Fruit fly (Drosophila melanogaster) whole organism, embryonic: ENCODE results near the gene CG31041.

Experiments
- ATbp ChIP-seq: fragments of 200-800 bp; sonication (Bioruptor generic); optimal IDR thresholded peaks from 2 replicates; lab custom pipeline; 2017; ENCODE audit warnings: missing biosample characterization, mild to moderate bottlenecking, missing genetic modification characterization, missing genetic modification reagents
- Ada2b ChIP-seq: fragments of 200-800 bp; sonication (Bioruptor generic); IDR thresholded peaks from 2 replicates; pipeline ENCODE4 v1.3.6; 2022; ENCODE audit warnings: missing biosample characterization, missing genetic modification characterization
- B-H2 ChIP-seq: fragments of 200-800 bp; sonication (Bioruptor generic); optimal IDR thresholded peaks from 2 replicates; lab custom pipeline; 2018; ENCODE audit warnings: missing biosample characterization, mild to moderate bottlenecking, missing genetic modification characterization
- CG10543 ChIP-seq: fragments of 200-800 bp; sonication (Bioruptor generic); optimal IDR thresholded peaks from 3 replicates; lab custom pipeline; 2017; ENCODE audit warnings: missing biosample characterization, mild to moderate bottlenecking, missing genetic modification characterization, moderate library complexity
- CG11696 ChIP-seq: fragments of 200-800 bp; sonication (Bioruptor generic); IDR thresholded peaks from 2 replicates; pipeline ENCODE4 v1.3.6; 2022; ENCODE audit warnings: missing biosample characterization, missing genetic modification characterization
- CG12299 ChIP-seq: fragments of 200-800 bp; sonication (Bioruptor generic); optimal IDR thresholded peaks from 2 replicates; lab custom pipeline; 2018; ENCODE audit warnings: missing biosample characterization, mild to moderate bottlenecking, missing genetic modification characterization
- CG13424 ChIP-seq: fragments of 200-800 bp; sonication (Bioruptor generic); optimal IDR thresholded peaks from 2 replicates; lab custom pipeline; 2019; ENCODE audit warnings: missing biosample characterization, mild to moderate bottlenecking, missing genetic modification characterization, moderate library complexity
- CG1529 ChIP-seq: fragments of 200-800 bp; sonication (Bioruptor generic); optimal IDR thresholded peaks from 3 replicates; lab custom pipeline; 2018; ENCODE audit warnings: missing biosample characterization, missing genetic modification characterization
- CG15601 ChIP-seq: fragments of 200-800 bp; sonication (Bioruptor generic); optimal IDR thresholded peaks from 3 replicates; lab custom pipeline; 2019; ENCODE audit warnings: missing biosample characterization, mild to moderate bottlenecking, missing genetic modification characterization, moderate library complexity
- CG1603 ChIP-seq: fragments of 200-800 bp; sonication (Bioruptor generic); optimal IDR thresholded peaks from 2 replicates; lab custom pipeline; 2019; ENCODE audit warnings: missing biosample characterization, mild to moderate bottlenecking, missing genetic modification characterization, moderate library complexity
- CG2712 ChIP-seq: fragments of 200-800 bp; optimal IDR thresholded peaks from 3 replicates; lab custom pipeline; 2019; ENCODE audit warnings: missing biosample characterization, mild to moderate bottlenecking, missing genetic modification characterization, moderate library complexity
- CG2875 ChIP-seq: fragments of 200-800 bp; sonication (Bioruptor generic); optimal IDR thresholded peaks from 2 replicates; lab custom pipeline; 2017; ENCODE audit warnings: missing biosample characterization, mild to moderate bottlenecking, missing genetic modification characterization, missing genetic modification reagents
- CG31441 ChIP-seq: fragments of 200-800 bp; sonication (Bioruptor generic); IDR thresholded peaks from 2 replicates; pipeline ENCODE4 v1.3.6; 2022; ENCODE audit warnings: missing biosample characterization, missing genetic modification characterization
- CG34422 ChIP-seq: fragments of 200-800 bp; sonication (Bioruptor generic); IDR thresholded peaks from 3 replicates; pipeline ENCODE4 v1.3.6; 2022; ENCODE audit warnings: missing biosample characterization, missing genetic modification characterization
- CG6254 ChIP-seq: fragments of 200-800 bp; sonication (Bioruptor generic); optimal IDR thresholded peaks from 3 replicates; lab custom pipeline; 2017; ENCODE audit warnings: mild to moderate bottlenecking, missing biosample characterization, missing genetic modification reagents, missing genetic modification characterization
- CG6813 ChIP-seq: fragments of 200-800 bp; sonication (Bioruptor generic); optimal IDR thresholded peaks from 2 replicates; lab custom pipeline; 2017; ENCODE audit warnings: missing biosample characterization, missing genetic modification characterization, mild to moderate bottlenecking, moderate library complexity, missing genetic modification reagents
- CG7839 ChIP-seq: fragments of 200-800 bp; sonication (Bioruptor generic); optimal IDR thresholded peaks from 3 replicates; lab custom pipeline; 2018; ENCODE audit warnings: missing biosample characterization, mild to moderate bottlenecking, missing genetic modification characterization, moderate library complexity
- CG8924 ChIP-seq: fragments of 200-800 bp; optimal IDR thresholded peaks from 3 replicates; lab custom pipeline; 2019; ENCODE audit warnings: missing biosample characterization, mild to moderate bottlenecking, missing genetic modification characterization, moderate library complexity
- CG9727 ChIP-seq: fragments of 200-800 bp; sonication (Bioruptor generic); optimal IDR thresholded peaks from 3 replicates; lab custom pipeline; 2017; ENCODE audit warnings: missing biosample characterization, mild to moderate bottlenecking, missing genetic modification characterization
- Chrac-16 ChIP-seq: fragments of 200-800 bp; sonication (Bioruptor generic); optimal IDR thresholded peaks from 3 replicates; lab custom pipeline; 2016; ENCODE audit warnings: missing biosample characterization, missing genetic modification characterization
- D ChIP-seq, 2 experiments: fragments of 200-800 bp in 1 of 2; fragments of >200 bp in 1 of 2; sonication (Bioruptor generic) in 1 of 2; optimal IDR thresholded peaks; 2 replicates in 1 of 2; 3 replicates in 1 of 2; lab custom pipeline; 2017; ENCODE audit warnings: mild to moderate bottlenecking in 1 of 2, missing biosample characterization in 1 of 2, missing genetic modification characterization in 1 of 2, missing genetic modification reagents in 1 of 2
- Deaf1 ChIP-seq: fragments of 200-800 bp; optimal IDR thresholded peaks from 3 replicates; lab custom pipeline; 2019; ENCODE audit warnings: missing biosample characterization, mild to moderate bottlenecking, missing genetic modification characterization, moderate library complexity
- Dfd ChIP-seq, 2 experiments: fragments of >200 bp; optimal IDR thresholded peaks; 2 replicates each; lab custom pipeline; 2017; ENCODE audit warnings: missing biosample characterization in 2 of 2, missing genetic modification characterization in 2 of 2
- Fer2 ChIP-seq: fragments of 200-800 bp; sonication (Bioruptor generic); optimal IDR thresholded peaks from 2 replicates; lab custom pipeline; 2018; ENCODE audit warnings: missing biosample characterization, mild to moderate bottlenecking, missing genetic modification characterization, moderate library complexity
- Hey ChIP-seq: fragments of 200-800 bp; sonication (Bioruptor generic); optimal IDR thresholded peaks from 3 replicates; lab custom pipeline; 2018; ENCODE audit warnings: missing biosample characterization, mild to moderate bottlenecking, missing genetic modification characterization
- Hr78 ChIP-seq, 2 experiments: fragments of 200-800 bp in 1 of 2; fragments of >200 bp in 1 of 2; sonication (Bioruptor generic) in 1 of 2; optimal IDR thresholded peaks; 2 replicates each; lab custom pipeline; 2017 to 2019; ENCODE audit warnings: missing biosample characterization in 2 of 2, missing genetic modification characterization in 2 of 2, mild to moderate bottlenecking in 1 of 2, moderate library complexity in 1 of 2
- Optix ChIP-seq: fragments of 200-800 bp; sonication (Bioruptor generic); IDR thresholded peaks from 3 replicates; pipeline ENCODE4 v1.3.6; 2022; ENCODE audit warnings: missing biosample characterization, missing genetic modification characterization
- Spps ChIP-seq: fragments of 200-800 bp; sonication (Bioruptor generic); optimal IDR thresholded peaks from 2 replicates; lab custom pipeline; 2018; ENCODE audit warnings: missing biosample characterization, mild to moderate bottlenecking, missing genetic modification characterization
- Ssrp ChIP-seq: fragments of 200-800 bp; sonication (Bioruptor generic); optimal IDR thresholded peaks from 2 replicates; lab custom pipeline; 2018; ENCODE audit warnings: missing biosample characterization, mild to moderate bottlenecking, missing genetic modification characterization, moderate library complexity
- Trl ChIP-seq, 3 experiments: fragments of >200 bp in 2 of 3; fragments of 200-800 bp in 1 of 3; sonication (Bioruptor generic) in 1 of 3; optimal IDR thresholded peaks; 2 replicates in 1 of 3; 3 replicates in 2 of 3; lab custom pipeline; 2016 to 2017; ENCODE audit warnings: missing biosample characterization in 1 of 3, missing genetic modification characterization in 1 of 3
- ase ChIP-seq: fragments of 200-800 bp; sonication (Bioruptor generic); IDR thresholded peaks from 3 replicates; pipeline ENCODE4 v1.3.6; 2022; ENCODE audit warnings: missing biosample characterization, missing genetic modification characterization
- ash1 ChIP-seq: fragments of 200-800 bp; sonication (Bioruptor generic); optimal IDR thresholded peaks from 2 replicates; lab custom pipeline; 2018; ENCODE audit warnings: missing biosample characterization, mild to moderate bottlenecking, missing genetic modification characterization
- bcd ChIP-seq: fragments of 200-800 bp; sonication (Bioruptor generic); optimal IDR thresholded peaks from 2 replicates; lab custom pipeline; 2017; ENCODE audit warnings: missing biosample characterization, mild to moderate bottlenecking, missing genetic modification characterization
- bsh ChIP-seq, 2 experiments: fragments of 200-800 bp; sonication (Bioruptor generic); optimal IDR thresholded peaks; 2 replicates each; lab custom pipeline; 2017 to 2018; ENCODE audit warnings: mild to moderate bottlenecking in 2 of 2, missing biosample characterization in 2 of 2, missing genetic modification characterization in 2 of 2, moderate library complexity in 1 of 2
- dmrt11E ChIP-seq: fragments of 200-800 bp; sonication (Bioruptor generic); optimal IDR thresholded peaks from 3 replicates; lab custom pipeline; 2018; ENCODE audit warnings: missing biosample characterization, mild to moderate bottlenecking, missing genetic modification characterization, moderate library complexity
- emc ChIP-seq: fragments of 200-800 bp; sonication (Bioruptor generic); optimal IDR thresholded peaks from 2 replicates; lab custom pipeline; 2016; ENCODE audit warnings: missing biosample characterization, missing genetic modification characterization
- fd96Cb ChIP-seq: fragments of 200-800 bp; sonication (Bioruptor generic); optimal IDR thresholded peaks from 2 replicates; lab custom pipeline; 2018; ENCODE audit warnings: missing biosample characterization, mild to moderate bottlenecking, missing genetic modification characterization, moderate library complexity
- gfzf ChIP-seq: fragments of 200-800 bp; sonication (Bioruptor generic); optimal IDR thresholded peaks from 2 replicates; lab custom pipeline; 2016; ENCODE audit warnings: missing biosample characterization, mild to moderate bottlenecking, missing genetic modification characterization, moderate library complexity
- nmo ChIP-seq: fragments of 200-800 bp; sonication (Bioruptor generic); optimal IDR thresholded peaks from 2 replicates; lab custom pipeline; 2018; ENCODE audit warnings: missing biosample characterization, mild to moderate bottlenecking, missing genetic modification characterization, moderate library complexity
- odd ChIP-seq: fragments of 200-800 bp; sonication (Bioruptor generic); optimal IDR thresholded peaks from 2 replicates; lab custom pipeline; 2017; ENCODE audit warnings: missing biosample characterization, mild to moderate bottlenecking, missing genetic modification characterization
- pros ChIP-seq: fragments of 200-800 bp; sonication (Bioruptor generic); optimal IDR thresholded peaks from 3 replicates; lab custom pipeline; 2019; ENCODE audit warnings: missing biosample characterization, mild to moderate bottlenecking, missing genetic modification characterization, moderate library complexity
- sc ChIP-seq, 3 experiments: fragments of >200 bp in 2 of 3; fragments of 200-800 bp in 1 of 3; sonication (Bioruptor generic) in 1 of 3; optimal IDR thresholded peaks; 2 replicates in 2 of 3; 3 replicates in 1 of 3; lab custom pipeline; 2017; ENCODE audit warnings: mild to moderate bottlenecking in 1 of 3, missing biosample characterization in 1 of 3, missing genetic modification characterization in 1 of 3, missing genetic modification reagents in 1 of 3
- scrt ChIP-seq: fragments of 200-800 bp; sonication (Bioruptor generic); optimal IDR thresholded peaks from 2 replicates; lab custom pipeline; 2018; ENCODE audit warnings: missing biosample characterization, mild to moderate bottlenecking, missing genetic modification characterization, moderate library complexity
- tap ChIP-seq: fragments of 200-800 bp; optimal IDR thresholded peaks from 3 replicates; lab custom pipeline; 2019; ENCODE audit warnings: missing biosample characterization, mild to moderate bottlenecking, missing genetic modification characterization, moderate library complexity
- trem ChIP-seq: fragments of 200-800 bp; optimal IDR thresholded peaks from 3 replicates; lab custom pipeline; 2019; ENCODE audit warnings: missing biosample characterization, mild to moderate bottlenecking, missing genetic modification characterization, moderate library complexity
- twi ChIP-seq: fragments of 200-800 bp; optimal IDR thresholded peaks from 2 replicates; lab custom pipeline; 2019; ENCODE audit warnings: missing biosample characterization, mild to moderate bottlenecking, missing genetic modification characterization, moderate library complexity
- zen ChIP-seq: fragments of 200-800 bp; sonication (Bioruptor generic); optimal IDR thresholded peaks from 3 replicates; lab custom pipeline; 2018; ENCODE audit warnings: missing biosample characterization, mild to moderate bottlenecking, missing genetic modification characterization, moderate library complexity

Gene CG31041

dm6 chr3R:29581420-29581819, 9.3 kb downstream of the CG31041 start (continued):
- no peak for TF ChIP-seq Dfd (GFP tag; optimal IDR thresholded peaks at IDR 0.05; lab: Kevin White, UChicago)
- no peak for TF ChIP-seq gfzf (GFP tag; lab: Kevin White, UChicago)
- no peak for TF ChIP-seq CG12299 (tag; lab: Kevin White, UChicago)
- TF ChIP-seq D (optimal IDR thresholded peaks at IDR 0.05; lab: Kevin White, UChicago): no peak
- TF ChIP-seq D (GFP tag; optimal IDR thresholded peaks at IDR 0.05; lab: Kevin White, UChicago): peak; percentile 66
- TF ChIP-seq CG7839: peak; percentile 65
- TF ChIP-seq scrt (GFP tag; lab: Kevin White, UChicago): peak; percentile 48
- TF ChIP-seq ATbp (GFP tag; lab: Kevin White, UChicago): peak; percentile 37
- peak; percentile 36 for TF ChIP-seq pros (GFP tag; lab: Kevin White, UChicago)
- peak; percentile 6 for TF ChIP-seq Hey (tag; lab: Kevin White, UChicago)
- no peak for TF ChIP-seq B-H2 (GFP tag; lab: Kevin White, UChicago)
- peak; percentile 43 for TF ChIP-seq zen (tag; lab: Kevin White, UChicago)
- peak; percentile 55 for TF ChIP-seq nmo
- no peak for TF ChIP-seq ash1 (GFP tag; lab: Kevin White, UChicago)
- TF ChIP-seq Hr78 (GFP tag; optimal IDR thresholded peaks at IDR 0.05; lab: Kevin White, UChicago): no peak
- peak; percentile 2 for TF ChIP-seq CG1603 (tag; lab: Kevin White, UChicago)
- peak; percentile 55 for TF ChIP-seq tap (tag; lab: Kevin White, UChicago)
- TF ChIP-seq CG13424: peak; percentile 62
- TF ChIP-seq dmrt11E: peak; percentile 74
- no peak for TF ChIP-seq ase (GFP tag; lab: Robert Waterston, UW)
- TF ChIP-seq CG34422 (GFP tag; lab: Robert Waterston, UW): no peak
- peak; percentile 44 for TF ChIP-seq trem (tag; lab: Kevin White, UChicago)
- TF ChIP-seq CG6254: peak; percentile 60
- TF ChIP-seq CG8924 (tag; lab: Kevin White, UChicago): peak; percentile 62
- TF ChIP-seq Fer2 (tag; lab: Kevin White, UChicago): no peak
- TF ChIP-seq CG9727 (GFP tag; lab: Kevin White, UChicago): peak; percentile 64
- peak; percentile 3 for TF ChIP-seq twi (tag; lab: Kevin White, UChicago)
- TF ChIP-seq Spps (tag; lab: Kevin White, UChicago): peak; percentile 1
- TF ChIP-seq Ssrp (tag; lab: Kevin White, UChicago): peak; percentile 53
- peak; percentile 19 for TF ChIP-seq Deaf1 (tag; lab: Kevin White, UChicago)
- peak; percentile 16 for TF ChIP-seq Chrac-16 (GFP tag; lab: Kevin White, UChicago)
- TF ChIP-seq CG15601 (tag; lab: Kevin White, UChicago): peak; percentile 38
- TF ChIP-seq CG2712: peak; percentile 77
- TF ChIP-seq emc (GFP tag; lab: Kevin White, UChicago): no peak
- peak; percentile 29 for TF ChIP-seq CG1529 (GFP tag; lab: Kevin White, UChicago)
- TF ChIP-seq Ada2b (GFP tag; lab: Robert Waterston, UW): no peak
- no peak for TF ChIP-seq Optix
- TF ChIP-seq sc (optimal IDR thresholded peaks at IDR 0.05; lab: Kevin White, UChicago): no peak
- peak; percentile 10 for TF ChIP-seq sc (GFP tag; optimal IDR thresholded peaks at IDR 0.05; lab: Kevin White, UChicago)
- TF ChIP-seq CG2875 (GFP tag; lab: Kevin White, UChicago): peak; percentile 7
- TF ChIP-seq CG11696 (GFP tag; lab: Robert Waterston, UW): peak; percentile 91
- TF ChIP-seq bsh (GFP tag; optimal IDR thresholded peaks at IDR 0.05; lab: Kevin White, UChicago): peak in 1 of 2 experiments; percentile 66
- TF ChIP-seq CG31441 (GFP tag; lab: Robert Waterston, UW): peak; percentile 57
- peak; percentile 40 for TF ChIP-seq CG6813 (GFP tag; lab: Kevin White, UChicago)
- peak; percentile 11 for TF ChIP-seq CG10543 (GFP tag; lab: Kevin White, UChicago)
- TF ChIP-seq fd96Cb (tag; lab: Kevin White, UChicago): peak; percentile 63
- TF ChIP-seq odd (GFP tag; lab: Kevin White, UChicago): peak; percentile 12
- TF ChIP-seq bcd: peak; percentile 25
- TF ChIP-seq Trl (optimal IDR thresholded peaks at IDR 0.05; lab: Kevin White, UChicago): no peak
- no peak for TF ChIP-seq Trl (GFP tag; optimal IDR thresholded peaks at IDR 0.05; lab: Kevin White, UChicago)
